Fruit fly (Drosophila melanogaster): ENCODE measurements around the gene CG14451.
A peak's percentile ranks its signal among the peaks of the same experiment; 100 is the strongest.

The CG14451 gene

DNA sequence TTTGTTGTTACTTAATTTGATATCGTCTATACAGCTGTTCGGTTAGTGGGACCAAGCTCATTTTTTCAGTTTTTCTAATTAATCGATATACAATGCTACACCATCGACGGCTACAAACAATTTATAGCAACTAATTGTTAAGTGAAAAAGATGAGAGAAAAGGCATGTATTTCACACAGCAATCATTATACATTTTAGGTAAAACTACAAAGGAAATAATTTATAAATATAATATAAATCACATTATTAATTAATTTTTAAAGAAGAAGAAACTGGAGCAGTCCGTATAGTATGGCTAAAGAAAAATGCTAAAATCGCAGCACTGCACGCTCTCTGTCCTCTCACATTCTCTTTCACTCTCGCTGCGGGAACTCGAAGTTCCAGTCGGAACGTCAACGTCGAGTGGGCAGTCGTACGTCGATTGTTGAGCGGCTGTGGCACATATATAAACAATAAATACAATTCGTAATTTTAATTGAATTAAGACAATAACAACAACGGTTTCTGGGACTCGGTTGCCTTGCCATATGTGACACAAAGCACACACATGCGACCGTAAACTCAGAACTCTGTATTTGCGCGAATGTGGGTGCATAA lies 5.9 kb upstream of the CG14451 start, which contains the start of the genes CG14450 and CG11367 (continued):
- TF ChIP-seq kay (GFP tag; optimal IDR thresholded peaks at IDR 0.05) (no peak), H2.0 (GFP tag; IDR thresholded peaks at IDR 0.05) (no peak), YL-1 (GFP tag; optimal IDR thresholded peaks at IDR 0.05) (peak; percentile 44), prd (optimal IDR thresholded peaks at IDR 0.05) (no peak), prd (GFP tag; IDR thresholded peaks at IDR 0.05) (0 out of 3 replicates have a peak, but pooled peaks have one; percentile 10), CG43689 (GFP tag; IDR thresholded peaks at IDR 0.05) (no peak), twi (tag; optimal IDR thresholded peaks at IDR 0.05) (peak; percentile 65), CG2875 (GFP tag; optimal IDR thresholded peaks at IDR 0.05) (peak; percentile 22), CG13424 (tag; optimal IDR thresholded peaks at IDR 0.05) (peak; percentile 49), CG30020 (tag; optimal IDR thresholded peaks at IDR 0.05) (peak; percentile 78), Ravus (GFP tag; IDR thresholded peaks at IDR 0.05) (no peak), MBD-R2 (GFP tag; IDR thresholded peaks at IDR 0.05) (0 out of 2 replicates have a peak, but pooled peaks have one; percentile 36), Sry-β (GFP tag; optimal IDR thresholded peaks at IDR 0.05) (peak; percentile 98), CG3995 (GFP tag; optimal IDR thresholded peaks at IDR 0.05) (peak; percentile 86), hbn (GFP tag; IDR thresholded peaks at IDR 0.05; ENCODE audit: partially characterized antibody) (peak; percentile 55; the same call in 1 of the 2 replicates), CG17186 (GFP tag; optimal IDR thresholded peaks at IDR 0.05) (no peak), Hr3 (GFP tag; optimal IDR thresholded peaks at IDR 0.05) (peak; percentile 31), zen (tag; optimal IDR thresholded peaks at IDR 0.05) (peak; percentile 30), B-H2 (GFP tag; optimal IDR thresholded peaks at IDR 0.05) (peak; percentile 41), kni (GFP tag; optimal IDR thresholded peaks at IDR 0.05) (peak; percentile 94), CG3847 (GFP tag; IDR thresholded peaks at IDR 0.05) (0 out of 2 replicates have a peak, but pooled peaks have one; percentile 21), CG18764 (GFP tag; optimal IDR thresholded peaks at IDR 0.05) (no peak), CG12104 (GFP tag; optimal IDR thresholded peaks at IDR 0.05) (peak; percentile 7), CG17361 (GFP tag; IDR thresholded peaks at IDR 0.05) (peak; percentile 25; the same call in 1 of the 3 replicates), fd64A (GFP tag; optimal IDR thresholded peaks at IDR 0.05) (no peak), MTF-1 (GFP tag; optimal IDR thresholded peaks at IDR 0.05; ENCODE audit: borderline replicate concordance) (peak; percentile 31), CG5245 (GFP tag; optimal IDR thresholded peaks at IDR 0.05) (no peak), ATbp (GFP tag; optimal IDR thresholded peaks at IDR 0.05) (peak; percentile 24), exex (tag; optimal IDR thresholded peaks at IDR 0.05) (peak; percentile 55), CG4360 (GFP tag; IDR thresholded peaks at IDR 0.05) (peak; percentile 27; the same call in 1 of the 2 replicates), CG15514 (GFP tag; optimal IDR thresholded peaks at IDR 0.05) (peak; percentile 84), Dbx (GFP tag; IDR thresholded peaks at IDR 0.05) (no peak), unc-4 (GFP tag; IDR thresholded peaks at IDR 0.05; ENCODE audit: partially characterized antibody) (peak; percentile 76), Med (GFP tag) (peak; percentile 81), Mrtf (GFP tag; IDR thresholded peaks at IDR 0.05) (no peak), run (tag; optimal IDR thresholded peaks at IDR 0.05) (no peak), CG3281 (GFP tag; optimal IDR thresholded peaks at IDR 0.05) (no peak), HLH3B (GFP tag; IDR thresholded peaks at IDR 0.05) (no peak), Bdp1 (GFP tag; optimal IDR thresholded peaks at IDR 0.05) (no peak), CG6272 (GFP tag; IDR thresholded peaks at IDR 0.05) (no peak), da (GFP tag; optimal IDR thresholded peaks at IDR 0.05) (no peak), CG2116 (GFP tag; optimal IDR thresholded peaks at IDR 0.05) (peak; percentile 75), CG3838 (GFP tag; optimal IDR thresholded peaks at IDR 0.05) (peak; percentile 12), wek (GFP tag; optimal IDR thresholded peaks at IDR 0.05) (peak; percentile 3), chn (GFP tag; optimal IDR thresholded peaks at IDR 0.05) (no peak), Blimp-1 (GFP tag; optimal IDR thresholded peaks at IDR 0.05) (peak; percentile 78), CG8478 (optimal IDR thresholded peaks at IDR 0.05) (no peak), Stat92E (GFP tag; optimal IDR thresholded peaks at IDR 0.05) (no peak), CG4730 (GFP tag; IDR thresholded peaks at IDR 0.05) (no peak), Optix (GFP tag; IDR thresholded peaks at IDR 0.05) (no peak)
